Worm (Caenorhabditis elegans): ENCODE results near the gene T03F7.6.

- TF ChIP-seq unc-62 (GFP tag; optimal IDR thresholded peaks at IDR 0.05), result no peak
- no peak for TF ChIP-seq pha-4 (tag; optimal IDR thresholded peaks at IDR 0.05)
These were observed 1.8 kb upstream of the T03F7.6 start for ce11 chrV:11292682-11293081.

Measured in whole organism, young adult.